Fruit fly (Drosophila melanogaster) Kc167 (cell line): ENCODE measurements around the gene btd.

Experiments
- Myc ChIP-seq: fragments of >200 bp; optimal IDR thresholded peaks from 2 replicates; lab custom pipeline; 2017; ENCODE audit warnings: missing external identifiers
- Sin3A ChIP-seq: fragments of >200 bp; optimal IDR thresholded peaks from 2 replicates; lab custom pipeline; 2018; ENCODE audit warnings: missing external identifiers
- h ChIP-seq: fragments of >200 bp; optimal IDR thresholded peaks from 3 replicates; lab custom pipeline; 2018; ENCODE audit warnings: missing external identifiers
- insv ChIP-seq: fragments of >200 bp; optimal IDR thresholded peaks from 3 replicates; lab custom pipeline; 2018; ENCODE audit warnings: missing external identifiers
- psq ChIP-seq: fragments of >200 bp; optimal IDR thresholded peaks from 2 replicates; lab custom pipeline; 2017; ENCODE audit warnings: missing external identifiers
- ttk ChIP-seq: sonication (Bioruptor generic); optimal IDR thresholded peaks from 2 replicates; lab custom pipeline; 2017; ENCODE audit warnings: missing external identifiers

Gene btd

dm6 chrX:9658865-9659339, 35.1 kb upstream of the btd start, which contains the start of gene Ptpmeg2:
TSS of gene Ptpmeg2 (minus strand) at chrX:9659145.
- TF ChIP-seq h (lab: Kevin White, UChicago) = no peak
- no peak for TF ChIP-seq insv
- no peak for TF ChIP-seq Sin3A (lab: Kevin White, UChicago)
- no peak for TF ChIP-seq Myc (lab: Kevin White, UChicago)
- TF ChIP-seq psq = no peak
- TF ChIP-seq ttk (lab: Kevin White, UChicago) = no peak

- TF ChIP-seq Sin3A (lab: Kevin White, UChicago) = no peak
- no peak for TF ChIP-seq insv
- TF ChIP-seq ttk (lab: Kevin White, UChicago) = no peak
- no peak for TF ChIP-seq psq
- TF ChIP-seq Myc (lab: Kevin White, UChicago) = no peak
- no peak for TF ChIP-seq h (lab: Kevin White, UChicago)
Observed at dm6 chrX:9661491-9661890, 32.5 kb upstream of the btd start.

- TF ChIP-seq Myc (lab: Kevin White, UChicago) (no peak), ttk (lab: Kevin White, UChicago) (no peak), Sin3A (lab: Kevin White, UChicago) (no peak), h (lab: Kevin White, UChicago) (no peak)
Observed at dm6 chrX:9662797-9663316, 31.1 kb upstream of the btd start, which contains the start of gene CG3106. TSS of gene CG3106 (minus strand) at chrX:9662903.

- TF ChIP-seq psq (no peak), insv (no peak), ttk (lab: Kevin White, UChicago) (no peak)
Observed at dm6 chrX:9663666-9664065, 30.3 kb upstream of the btd start.

dm6 chrX:9664426-9664825, 29.6 kb upstream of the btd start:
- TF ChIP-seq Sin3A (lab: Kevin White, UChicago) = no peak
- TF ChIP-seq Myc (lab: Kevin White, UChicago) = no peak
- no peak for TF ChIP-seq ttk (lab: Kevin White, UChicago)
- no peak for TF ChIP-seq psq
- no peak for TF ChIP-seq h (lab: Kevin White, UChicago)
- TF ChIP-seq insv = no peak

dm6 chrX:9666465-9666864, 27.5 kb upstream of the btd start:
- TF ChIP-seq h (lab: Kevin White, UChicago) (no peak), ttk (lab: Kevin White, UChicago) (no peak), Sin3A (lab: Kevin White, UChicago) (no peak), psq (no peak), insv (no peak), Myc (lab: Kevin White, UChicago) (no peak)

- TF ChIP-seq ttk (lab: Kevin White, UChicago) = no peak
- no peak for TF ChIP-seq psq
- TF ChIP-seq h (lab: Kevin White, UChicago) = no peak
- TF ChIP-seq Myc (lab: Kevin White, UChicago) = no peak
- no peak for TF ChIP-seq Sin3A (lab: Kevin White, UChicago)
- no peak for TF ChIP-seq insv
Observed at dm6 chrX:9674912-9675311, 19.1 kb upstream of the btd start.

dm6 chrX:9684158-9684557, 9.8 kb upstream of the btd start:
- TF ChIP-seq psq (no peak), Myc (lab: Kevin White, UChicago) (no peak), insv (no peak), ttk (lab: Kevin White, UChicago) (no peak), h (lab: Kevin White, UChicago) (no peak)

- no peak for TF ChIP-seq insv
- TF ChIP-seq Myc (lab: Kevin White, UChicago) = no peak
Observed at dm6 chrX:9684697-9685567, 9.1 kb upstream of the btd start.

- TF ChIP-seq psq (no peak), Myc (lab: Kevin White, UChicago) (no peak), h (lab: Kevin White, UChicago) (no peak), insv (no peak), Sin3A (lab: Kevin White, UChicago) (no peak), ttk (lab: Kevin White, UChicago) (no peak)
Observed at dm6 chrX:9685568-9686413, 8.2 kb upstream of the btd start.

dm6 chrX:9686546-9687219, 7.3 kb upstream of the btd start, which contains the start of gene nej:
TSS of gene nej (minus strand) at chrX:9687066.
- TF ChIP-seq insv (no peak), psq (no peak), ttk (lab: Kevin White, UChicago) (no peak)

- no peak for TF ChIP-seq psq
- no peak for TF ChIP-seq Myc (lab: Kevin White, UChicago)
- TF ChIP-seq Sin3A (lab: Kevin White, UChicago) = no peak
- no peak for TF ChIP-seq h (lab: Kevin White, UChicago)
- no peak for TF ChIP-seq ttk (lab: Kevin White, UChicago)
- no peak for TF ChIP-seq insv
Observed at dm6 chrX:9687623-9688022, 6.4 kb upstream of the btd start.
